Worm (Caenorhabditis elegans) whole organism, midembryonic: Measurements from ENCODE around the gene srt-27.

Experiments used
- T22C8.4 ChIP-seq: fragments of 200-800 bp; sonication (Bioruptor generic); IDR thresholded peaks from 2 replicates; pipeline ENCODE4 v1.3.6; 2022; ENCODE audit warnings: missing genetic modification characterization, missing compliant biosample characterization
- cog-1 ChIP-seq: sonication (generic microtip); optimal IDR thresholded peaks from 2 replicates; lab custom pipeline; 2016; ENCODE audit warnings: missing genetic modification characterization, missing compliant biosample characterization
- flt-1 ChIP-seq: fragments of 200-800 bp; sonication (Bioruptor generic); IDR thresholded peaks from 2 replicates; pipeline ENCODE4 v1.3.6; 2022; ENCODE audit warnings: missing genetic modification characterization, missing compliant biosample characterization
- klf-2 ChIP-seq: fragments of 200-800 bp; sonication (Bioruptor generic); conservative IDR thresholded peaks from 2 replicates; pipeline ENCODE4 v1.3.6; 2022; ENCODE audit warnings: missing genetic modification reagents, missing genetic modification characterization, missing compliant biosample characterization
- med-1 ChIP-seq: sonication (generic microtip); optimal IDR thresholded peaks from 2 replicates; lab custom pipeline; 2017; ENCODE audit warnings: missing genetic modification characterization, mild to moderate bottlenecking, missing compliant biosample characterization, antibody characterized with exemption, missing genetic modification reagents; ENCODE audit not compliant: insufficient read depth
- ref-1 ChIP-seq: fragments of 200-800 bp; sonication (Bioruptor generic); conservative IDR thresholded peaks from 2 replicates; pipeline ENCODE4 v1.3.6; 2022; ENCODE audit warnings: missing genetic modification reagents, missing genetic modification characterization, missing compliant biosample characterization
- tab-1 ChIP-seq: fragments of 200-800 bp; sonication (Bioruptor generic); IDR thresholded peaks from 2 replicates; pipeline ENCODE4 v1.3.6; 2022; ENCODE audit warnings: missing genetic modification characterization, missing compliant biosample characterization
- ztf-23 ChIP-seq: fragments of 200-800 bp; sonication (Bioruptor generic); IDR thresholded peaks from 2 replicates; pipeline ENCODE4 v1.3.6; 2022; ENCODE audit warnings: missing genetic modification reagents, missing genetic modification characterization, missing compliant biosample characterization
- ztf-29 ChIP-seq: fragments of 200-800 bp; sonication (Bioruptor generic); IDR thresholded peaks from 2 replicates; pipeline ENCODE4 v1.3.6; 2022; ENCODE audit warnings: missing genetic modification reagents, missing genetic modification characterization, missing compliant biosample characterization

The srt-27 gene

DNA sequence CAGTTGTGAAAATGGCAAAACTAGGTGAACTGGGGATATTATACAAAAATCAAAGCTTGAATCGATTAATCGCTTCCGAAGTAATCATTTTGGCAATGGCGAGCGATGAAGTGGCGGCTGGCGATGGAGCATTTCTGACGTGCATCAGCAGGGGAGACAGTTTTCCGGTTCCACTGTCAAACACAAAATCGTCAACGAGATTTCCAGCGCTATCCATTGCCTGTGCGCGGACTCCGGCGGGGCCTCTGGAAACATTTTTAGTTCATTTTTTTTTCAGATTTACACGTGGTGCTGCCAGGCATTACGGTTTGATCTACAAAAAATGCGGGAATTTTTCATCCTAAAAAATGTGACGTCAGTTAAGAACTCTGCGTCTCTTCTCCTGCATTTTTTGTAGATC lies 32.1 kb downstream of the srt-27 start:
- no peak for TF ChIP-seq cog-1 (tag; lab: Kevin White, UChicago)
- TF ChIP-seq ztf-23 (GFP tag; lab: Robert Waterston, UW) = no peak
- no peak for TF ChIP-seq flt-1 (GFP tag; lab: Robert Waterston, UW)
- no peak for TF ChIP-seq ztf-29
- TF ChIP-seq T22C8.4 (GFP tag; lab: Robert Waterston, UW) = no peak
- no peak for TF ChIP-seq ref-1
- TF ChIP-seq tab-1 (GFP tag; lab: Robert Waterston, UW) = no peak
- no peak for TF ChIP-seq klf-2 (GFP tag; lab: Robert Waterston, UW)
- TF ChIP-seq med-1 (GFP tag; lab: Kevin White, UChicago) = no peak

- TF ChIP-seq med-1 (GFP tag; lab: Kevin White, UChicago) (no peak), ztf-29 (no peak), tab-1 (GFP tag; lab: Robert Waterston, UW) (no peak), klf-2 (GFP tag; lab: Robert Waterston, UW) (no peak), flt-1 (GFP tag; lab: Robert Waterston, UW) (no peak), cog-1 (tag; lab: Kevin White, UChicago) (no peak), ztf-23 (GFP tag; lab: Robert Waterston, UW) (no peak), T22C8.4 (GFP tag; lab: Robert Waterston, UW) (no peak), ref-1 (no peak)
Observed at ce11 chrV:2684227-2684626, 36.4 kb downstream of the srt-27 start.

- no peak for TF ChIP-seq cog-1 (tag; lab: Kevin White, UChicago)
- no peak for TF ChIP-seq tab-1 (GFP tag; lab: Robert Waterston, UW)
- no peak for TF ChIP-seq ztf-23 (GFP tag; lab: Robert Waterston, UW)
- no peak for TF ChIP-seq med-1 (GFP tag; lab: Kevin White, UChicago)
- TF ChIP-seq T22C8.4 (GFP tag; lab: Robert Waterston, UW) = no peak
- no peak for TF ChIP-seq ztf-29
- no peak for TF ChIP-seq flt-1 (GFP tag; lab: Robert Waterston, UW)
- no peak for TF ChIP-seq klf-2 (GFP tag; lab: Robert Waterston, UW)
- no peak for TF ChIP-seq ref-1
Observed at ce11 chrV:2683497-2683896, 37.2 kb downstream of the srt-27 start.

- TF ChIP-seq med-1 (GFP tag; lab: Kevin White, UChicago) (no peak), klf-2 (GFP tag; lab: Robert Waterston, UW) (no peak), tab-1 (GFP tag; lab: Robert Waterston, UW) (no peak), flt-1 (GFP tag; lab: Robert Waterston, UW) (no peak), ztf-23 (GFP tag; lab: Robert Waterston, UW) (no peak), cog-1 (tag; lab: Kevin White, UChicago) (no peak), ztf-29 (no peak), ref-1 (no peak), T22C8.4 (GFP tag; lab: Robert Waterston, UW) (no peak)
Observed at ce11 chrV:2677648-2678047, 43.0 kb downstream of the srt-27 start.

DNA sequence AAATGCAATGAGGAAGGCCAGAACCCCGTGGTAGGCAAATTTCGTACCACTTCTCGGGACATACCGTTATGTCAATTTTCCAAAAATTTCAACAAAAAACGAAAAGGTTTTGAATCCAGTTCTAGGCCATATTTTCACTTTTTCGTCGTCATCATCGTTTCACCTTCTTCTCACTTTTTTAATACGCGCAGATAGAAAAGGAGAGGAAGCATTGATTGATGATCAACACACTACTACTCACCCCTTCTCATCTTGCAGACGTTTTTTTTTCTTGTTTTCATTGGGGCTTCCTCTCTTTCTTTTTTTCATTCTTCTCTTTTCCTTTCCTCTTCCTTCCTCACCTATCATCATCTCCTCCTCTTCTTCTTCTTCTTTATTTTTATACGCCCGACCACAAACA lies 45.0 kb downstream of the srt-27 start:
- TF ChIP-seq ztf-29 = no peak
- TF ChIP-seq med-1 (GFP tag; lab: Kevin White, UChicago) = no peak
- no peak for TF ChIP-seq flt-1 (GFP tag; lab: Robert Waterston, UW)
- TF ChIP-seq ztf-23 (GFP tag; lab: Robert Waterston, UW) = no peak
- no peak for TF ChIP-seq T22C8.4 (GFP tag; lab: Robert Waterston, UW)
- TF ChIP-seq cog-1 (tag; lab: Kevin White, UChicago) = no peak
- no peak for TF ChIP-seq klf-2 (GFP tag; lab: Robert Waterston, UW)
- no peak for TF ChIP-seq tab-1 (GFP tag; lab: Robert Waterston, UW)
- TF ChIP-seq ref-1 = no peak

ce11 chrV:2673807-2674206 lies 46.9 kb downstream of the srt-27 start:
- TF ChIP-seq cog-1 (tag; lab: Kevin White, UChicago) = no peak
- peak; percentile 85 for TF ChIP-seq ztf-23 (GFP tag; lab: Robert Waterston, UW)
- TF ChIP-seq med-1 (GFP tag; lab: Kevin White, UChicago) = peak; percentile 45
- TF ChIP-seq klf-2 (GFP tag; lab: Robert Waterston, UW) = 0 out of 2 replicates have a peak, but pooled peaks have one; percentile 25
- TF ChIP-seq flt-1 (GFP tag; lab: Robert Waterston, UW) = peak; percentile 86
- peak; percentile 67 for TF ChIP-seq ref-1
- TF ChIP-seq T22C8.4 (GFP tag; lab: Robert Waterston, UW) = no peak
- no peak for TF ChIP-seq ztf-29
- TF ChIP-seq tab-1 (GFP tag; lab: Robert Waterston, UW) = peak; percentile 86

- TF ChIP-seq cog-1 (tag; lab: Kevin White, UChicago) (peak; percentile 55), flt-1 (GFP tag; lab: Robert Waterston, UW) (peak; percentile 53; the same call in 1 of the 2 replicates), tab-1 (GFP tag; lab: Robert Waterston, UW) (no peak)
Observed at ce11 chrV:2672603-2673002, 48.1 kb downstream of the srt-27 start, which contains the start of gene W02G9.3. Gene W02G9.3 (plus strand): TSS chrV:2672986.

- no peak for TF ChIP-seq ztf-23 (GFP tag; lab: Robert Waterston, UW)
- no peak for TF ChIP-seq T22C8.4 (GFP tag; lab: Robert Waterston, UW)
- no peak for TF ChIP-seq klf-2 (GFP tag; lab: Robert Waterston, UW)
- no peak for TF ChIP-seq med-1 (GFP tag; lab: Kevin White, UChicago)
Observed at ce11 chrV:2671155-2671554, 49.5 kb downstream of the srt-27 start, which contains the start of gene kel-8. Gene kel-8 (plus strand): TSS chrV:2671455.
